Worm (Caenorhabditis elegans): ENCODE data around the gene pqn-74.

ce11 chrIV:13356005-13356404 lies 24.8 kb upstream of the pqn-74 start:
- TF ChIP-seq hmbx-1 (tag; optimal IDR thresholded peaks at IDR 0.05) (no peak), hnd-1 (tag; optimal IDR thresholded peaks at IDR 0.05) (no peak), tbx-37 (GFP tag; conservative IDR thresholded peaks at IDR 0.05) (no peak), flt-1 (GFP tag; IDR thresholded peaks at IDR 0.05) (no peak), ceh-36 (tag; optimal IDR thresholded peaks at IDR 0.05) (no peak), ceh-13 (GFP tag; optimal IDR thresholded peaks at IDR 0.05) (no peak), ama-1 (optimal IDR thresholded peaks at IDR 0.05) (no peak), scrt-1 (GFP tag; IDR thresholded peaks at IDR 0.05) (no peak)

Measured in whole organism, early embryonic.